Worm (Caenorhabditis elegans) whole organism, mixed stage, embryonic: ENCODE measurements around the gene daam-1.

Source experiments
- lin-13 ChIP-seq: fragments of 150-350 bp; optimal IDR thresholded peaks from 2 replicates; lab custom pipeline; 2014; ENCODE audit warnings: missing biosample characterization, missing genetic modification characterization
- nhr-12 ChIP-seq: fragments of 150-350 bp; optimal IDR thresholded peaks from 2 replicates; lab custom pipeline; 2014; ENCODE audit warnings: missing biosample characterization, missing genetic modification characterization
- nhr-237 ChIP-seq: fragments of 150-350 bp; optimal IDR thresholded peaks from 2 replicates; lab custom pipeline; 2014; ENCODE audit warnings: missing biosample characterization, missing genetic modification characterization
- pha-4 ChIP-seq: fragments of 150-350 bp; optimal IDR thresholded peaks from 2 replicates; lab custom pipeline; 2018; ENCODE audit warnings: missing biosample characterization, missing genetic modification reagents, missing genetic modification characterization
- unc-39 ChIP-seq: fragments of 150-350 bp; optimal IDR thresholded peaks from 2 replicates; lab custom pipeline; 2014; ENCODE audit warnings: missing biosample characterization, missing genetic modification characterization
- unc-62 ChIP-seq: fragments of 150-350 bp; optimal IDR thresholded peaks from 2 replicates; lab custom pipeline; 2014; ENCODE audit warnings: missing biosample characterization, missing genetic modification reagents, missing genetic modification characterization
- ztf-11 ChIP-seq: fragments of 150-350 bp; optimal IDR thresholded peaks from 2 replicates; lab custom pipeline; 2014; ENCODE audit warnings: missing biosample characterization, missing genetic modification characterization

DNA sequence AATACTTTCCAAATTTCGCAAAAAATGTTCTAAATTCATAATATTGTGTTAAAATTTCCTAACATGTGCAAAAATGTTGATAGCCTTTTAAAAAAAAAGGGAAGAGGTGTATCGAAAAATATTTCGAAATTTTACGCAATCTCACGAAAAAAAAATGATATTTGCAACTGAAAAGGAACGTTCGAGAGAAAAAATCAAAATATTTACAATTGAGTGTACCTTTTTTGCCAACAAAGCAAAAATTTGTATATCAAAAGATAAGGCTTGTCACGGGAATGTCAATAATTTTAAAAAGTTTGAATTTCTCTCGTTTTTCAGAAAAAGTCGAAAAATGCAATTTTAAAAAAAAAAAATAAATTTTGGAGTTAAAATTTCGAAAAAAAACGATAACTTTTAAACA, 39.9 kb upstream of the daam-1 start:
- TF ChIP-seq unc-39 (tag; lab: Kevin White, UChicago), result no peak
- no peak for TF ChIP-seq unc-62 (GFP tag; lab: Kevin White, UChicago)
- TF ChIP-seq nhr-12, result no peak
- no peak for TF ChIP-seq pha-4
- TF ChIP-seq nhr-237, result no peak
- TF ChIP-seq lin-13, result no peak
- TF ChIP-seq ztf-11, result no peak
